Fruit fly (Drosophila melanogaster): Measurements from ENCODE around the gene PDCD-5.

Gene PDCD-5

DNA sequence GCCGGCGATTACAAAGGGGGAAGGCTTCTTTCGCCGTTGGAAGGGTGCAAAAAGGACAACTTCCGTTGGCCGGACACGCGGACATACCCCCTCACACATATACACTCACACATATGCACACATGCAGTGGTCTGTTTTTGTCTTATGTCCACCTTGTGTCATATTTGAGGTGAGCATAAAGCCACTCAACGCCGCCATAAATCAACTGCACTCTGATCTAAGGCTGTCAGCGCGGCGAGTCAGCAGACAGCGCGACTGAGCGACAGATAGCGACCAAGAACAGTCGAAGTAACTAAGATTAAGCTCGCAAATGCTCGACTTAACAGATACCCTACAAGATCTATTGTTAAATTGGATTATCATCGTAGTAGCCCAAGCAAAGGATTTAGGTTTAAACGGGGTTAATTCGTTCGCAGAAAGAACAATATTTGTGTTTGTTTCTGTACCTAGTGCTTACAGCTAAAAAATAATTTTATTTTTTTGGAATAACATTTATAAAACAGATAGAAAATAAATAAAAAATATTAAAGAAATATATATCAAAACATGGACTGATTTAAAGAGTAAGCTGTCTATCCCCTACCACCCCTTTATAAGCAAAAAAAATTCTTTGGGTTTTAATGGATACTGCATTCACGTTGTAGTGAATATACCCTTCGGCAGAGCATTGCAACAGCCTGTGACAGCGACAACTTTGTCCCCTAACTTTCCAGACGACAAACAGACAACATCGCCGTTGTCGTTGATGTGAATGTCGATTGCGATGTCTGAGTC lies 22.8 kb downstream of the PDCD-5 start (continued):
- TF ChIP-seq CG6163 (GFP tag; IDR thresholded peaks at IDR 0.05) (no peak), Sox14 (GFP tag; optimal IDR thresholded peaks at IDR 0.05) (no peak), Met (GFP tag; optimal IDR thresholded peaks at IDR 0.05) (no peak), Sox15 (GFP tag; optimal IDR thresholded peaks at IDR 0.05) (peak; percentile 14), Gug (GFP tag; IDR thresholded peaks at IDR 0.05) (no peak), acj6 (GFP tag; optimal IDR thresholded peaks at IDR 0.05) (peak; percentile 37), Lpt (GFP tag; optimal IDR thresholded peaks at IDR 0.05) (no peak), CG6792 (GFP tag; optimal IDR thresholded peaks at IDR 0.05) (peak; percentile 24), CG32006 (GFP tag; optimal IDR thresholded peaks at IDR 0.05) (peak; percentile 63)

DNA sequence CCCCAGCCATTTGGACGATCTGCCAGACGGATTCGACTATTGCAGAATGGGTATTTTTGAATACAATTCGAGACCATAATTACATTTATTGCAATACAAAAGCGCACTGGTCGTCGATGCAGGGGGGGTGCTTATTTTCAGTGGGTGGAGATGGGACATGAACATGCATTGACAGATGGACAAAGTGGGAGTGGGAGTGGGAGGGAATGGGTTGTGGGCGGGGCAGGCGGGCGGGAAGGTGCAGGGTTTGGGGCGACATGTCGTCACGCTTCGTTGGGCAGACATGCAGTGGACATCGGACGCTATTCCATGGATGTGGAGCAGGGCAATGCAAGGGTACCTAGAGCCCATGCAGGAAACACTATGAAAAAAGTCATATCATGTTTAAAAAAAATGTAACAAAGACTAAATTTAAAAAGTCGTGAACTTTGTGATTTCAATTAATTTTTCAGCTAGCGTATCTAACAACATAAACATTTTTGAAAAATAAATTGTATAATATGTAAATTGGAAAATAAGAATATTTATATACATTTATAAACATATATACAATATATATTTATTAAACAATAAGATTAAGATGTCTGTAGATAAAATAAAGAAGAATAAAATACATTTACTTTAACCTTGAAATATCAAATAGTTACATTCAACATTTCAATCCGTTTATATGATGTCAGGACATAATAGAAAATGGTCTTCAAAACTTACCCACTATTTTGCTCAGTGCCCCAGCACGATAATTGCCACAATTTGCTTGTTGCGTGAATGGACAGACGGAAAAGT lies 23.6 kb downstream of the PDCD-5 start:
- no peak for TF ChIP-seq topi (GFP tag; optimal IDR thresholded peaks at IDR 0.05)
- peak; percentile 20 for TF ChIP-seq OdsH (GFP tag; optimal IDR thresholded peaks at IDR 0.05)
- TF ChIP-seq CG9139 (GFP tag; optimal IDR thresholded peaks at IDR 0.05), result no peak
- TF ChIP-seq CG6808 (GFP tag; optimal IDR thresholded peaks at IDR 0.05), result peak; percentile 24
- no peak for TF ChIP-seq CG11294 (GFP tag; IDR thresholded peaks at IDR 0.05)
- no peak for TF ChIP-seq fd59A (GFP tag; optimal IDR thresholded peaks at IDR 0.05)
- TF ChIP-seq CG31627 (GFP tag; optimal IDR thresholded peaks at IDR 0.05), result no peak
- TF ChIP-seq CG3919 (GFP tag; optimal IDR thresholded peaks at IDR 0.05), result no peak
- no peak for TF ChIP-seq CG8319 (GFP tag; optimal IDR thresholded peaks at IDR 0.05)
- no peak for TF ChIP-seq CG6276 (GFP tag; optimal IDR thresholded peaks at IDR 0.05)
- TF ChIP-seq spab (GFP tag; optimal IDR thresholded peaks at IDR 0.05), result no peak
- no peak for TF ChIP-seq eg (GFP tag; IDR thresholded peaks at IDR 0.05)
- TF ChIP-seq Ets96B (tag; optimal IDR thresholded peaks at IDR 0.05), result peak; percentile 68
- TF ChIP-seq CG11762 (GFP tag; optimal IDR thresholded peaks at IDR 0.05; ENCODE audit: insufficient read depth), result no peak
- TF ChIP-seq dsx (GFP tag; optimal IDR thresholded peaks at IDR 0.05; ENCODE audit: poor library complexity, severe bottlenecking), result peak; percentile 26
- no peak for TF ChIP-seq acj6 (GFP tag; optimal IDR thresholded peaks at IDR 0.05)
- no peak for TF ChIP-seq CG16779 (tag; optimal IDR thresholded peaks at IDR 0.05)
- peak in 1 of 2 experiments; percentile 21 for TF ChIP-seq salr (GFP tag; optimal IDR thresholded peaks at IDR 0.05)
- TF ChIP-seq Ets21C (GFP tag; optimal IDR thresholded peaks at IDR 0.05), result no peak
- TF ChIP-seq Hr4 (GFP tag; optimal IDR thresholded peaks at IDR 0.05), result no peak
- no peak for TF ChIP-seq Lpt (GFP tag; optimal IDR thresholded peaks at IDR 0.05)
- TF ChIP-seq Sox14 (GFP tag; optimal IDR thresholded peaks at IDR 0.05), result no peak
- TF ChIP-seq Eip78C (GFP tag), result peak; percentile 42
- TF ChIP-seq CG3032 (tag; optimal IDR thresholded peaks at IDR 0.05), result peak; percentile 57
- 0 out of 3 replicates have a peak, but pooled peaks have one; percentile 18 for TF ChIP-seq CG8119 (GFP tag; IDR thresholded peaks at IDR 0.05)
- no peak for TF ChIP-seq Gug (GFP tag; IDR thresholded peaks at IDR 0.05)
- peak; percentile 3 for TF ChIP-seq CG34406 (GFP tag; optimal IDR thresholded peaks at IDR 0.05)
- no peak for TF ChIP-seq dac (GFP tag; optimal IDR thresholded peaks at IDR 0.05)
- peak; percentile 10 for TF ChIP-seq CG10669 (GFP tag; optimal IDR thresholded peaks at IDR 0.05)
- peak; percentile 31 for TF ChIP-seq CG32006 (GFP tag; optimal IDR thresholded peaks at IDR 0.05)
- TF ChIP-seq ss (GFP tag; optimal IDR thresholded peaks at IDR 0.05), result peak in 1 of 2 experiments; percentile 65
- TF ChIP-seq CG6163 (GFP tag; IDR thresholded peaks at IDR 0.05), result no peak
- no peak for TF ChIP-seq achi (GFP tag; optimal IDR thresholded peaks at IDR 0.05)
- no peak for TF ChIP-seq CG7368 (GFP tag; optimal IDR thresholded peaks at IDR 0.05)
- TF ChIP-seq cyc (GFP tag; optimal IDR thresholded peaks at IDR 0.05), result no peak
- no peak for TF ChIP-seq Smox (GFP tag; optimal IDR thresholded peaks at IDR 0.05)
- no peak for TF ChIP-seq fd85E (GFP tag; optimal IDR thresholded peaks at IDR 0.05)
- TF ChIP-seq lz (GFP tag; optimal IDR thresholded peaks at IDR 0.05), result no peak
- TF ChIP-seq CG10631 (GFP tag; optimal IDR thresholded peaks at IDR 0.05), result peak; percentile 18
- TF ChIP-seq CG8632 (GFP tag; optimal IDR thresholded peaks at IDR 0.05), result no peak
- TF ChIP-seq CG4318 (GFP tag; optimal IDR thresholded peaks at IDR 0.05), result no peak
- no peak for TF ChIP-seq Hr39 (GFP tag; optimal IDR thresholded peaks at IDR 0.05)
- no peak for TF ChIP-seq pdm3 (GFP tag; optimal IDR thresholded peaks at IDR 0.05)
- no peak for TF ChIP-seq CG15336 (GFP tag; IDR thresholded peaks at IDR 0.05)

All from whole organism, prepupa.